Worm (Caenorhabditis elegans): ENCODE measurements around the gene K10B2.4.

K10B2.4 gene

DNA sequence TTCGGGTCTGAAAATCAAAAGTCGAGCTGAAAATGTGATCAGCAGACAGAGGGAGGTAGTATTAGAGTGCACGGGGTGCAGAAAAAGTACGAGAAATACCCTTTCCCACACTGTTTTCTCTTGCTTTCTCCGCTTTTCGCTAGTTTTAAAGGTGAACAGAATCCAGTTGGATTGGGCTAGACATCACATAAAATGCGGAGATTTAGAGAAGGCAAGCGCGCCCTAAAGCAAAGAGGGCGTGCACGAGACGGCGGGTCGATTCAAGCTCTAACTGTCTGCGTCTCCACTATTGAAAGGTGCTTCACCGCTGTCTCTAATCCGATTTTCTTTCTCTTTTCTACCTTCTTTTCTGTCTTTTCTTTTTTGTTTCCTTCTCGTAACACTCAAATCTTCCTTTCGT is 9.4 kb upstream of the K10B2.4 start:
- TF ChIP-seq lin-26 (GFP tag; IDR thresholded peaks at IDR 0.05) = no peak
- no peak for TF ChIP-seq aptf-3 (GFP tag; IDR thresholded peaks at IDR 0.05)
- 0 out of 2 replicates have a peak, but pooled peaks have one; percentile 25 for TF ChIP-seq attf-6 (GFP tag; IDR thresholded peaks at IDR 0.05)
- peak; percentile 57 for TF ChIP-seq efl-1 (GFP tag; optimal IDR thresholded peaks at IDR 0.05)
- TF ChIP-seq nhr-179 (tag; optimal IDR thresholded peaks at IDR 0.05) = no peak
- TF ChIP-seq B0035.1 (tag; optimal IDR thresholded peaks at IDR 0.05) = no peak
- TF ChIP-seq B0336.3 (GFP tag; IDR thresholded peaks at IDR 0.05) = peak; percentile 76
- no peak for TF ChIP-seq snpc-4 (GFP tag; optimal IDR thresholded peaks at IDR 0.05)
- peak; percentile 31 to 63 (median 53) for TF ChIP-seq snpc-4 (tag; optimal IDR thresholded peaks at IDR 0.05)
- peak; percentile 89 for TF ChIP-seq zfh-2 (GFP tag; conservative IDR thresholded peaks at IDR 0.05)
- TF ChIP-seq tbp1 (GFP tag; optimal IDR thresholded peaks at IDR 0.05) = peak; percentile 68
- TF ChIP-seq snpc-3.4 (tag; optimal IDR thresholded peaks at IDR 0.05) = peak; percentile 73
- peak; percentile 95 for TF ChIP-seq attf-5 (GFP tag; optimal IDR thresholded peaks at IDR 0.05)
- no peak for TF ChIP-seq F22D6.2 (tag; optimal IDR thresholded peaks at IDR 0.05)
- peak; percentile 64; the same call in 1 of the 2 replicates for TF ChIP-seq rcor-1 (GFP tag; IDR thresholded peaks at IDR 0.05)
- TF ChIP-seq snpc-1.1 (tag; optimal IDR thresholded peaks at IDR 0.05; ENCODE audit: insufficient read depth) = peak; percentile 26
- no peak for TF ChIP-seq T07F8.4 (tag; optimal IDR thresholded peaks at IDR 0.05)
- TF ChIP-seq D2030.7 (GFP tag; IDR thresholded peaks at IDR 0.05) = peak; percentile 85
- 0 out of 2 replicates have a peak, but pooled peaks have one; percentile 6 for TF ChIP-seq ztf-28 (GFP tag; IDR thresholded peaks at IDR 0.05)
- TF ChIP-seq ztf-18 (tag; optimal IDR thresholded peaks at IDR 0.05) = peak; percentile 75
- TF ChIP-seq ets-4 (GFP tag; optimal IDR thresholded peaks at IDR 0.05) = no peak
- TF ChIP-seq atf-7 (tag; optimal IDR thresholded peaks at IDR 0.05) = peak; percentile 31
- no peak for TF ChIP-seq F10E7.11 (tag; optimal IDR thresholded peaks at IDR 0.05)
- TF ChIP-seq nhr-90 (tag; optimal IDR thresholded peaks at IDR 0.05) = no peak
- TF ChIP-seq unc-130 (GFP tag; optimal IDR thresholded peaks at IDR 0.05) = peak; percentile 15
- TF ChIP-seq athp-1 (tag; optimal IDR thresholded peaks at IDR 0.05) = peak; percentile 67
- TF ChIP-seq K11D2.4 (GFP tag; IDR thresholded peaks at IDR 0.05) = peak; percentile 54
- no peak for TF ChIP-seq Y56A3A.18 (GFP tag; IDR thresholded peaks at IDR 0.05)
- no peak for TF ChIP-seq ccch-3 (GFP tag; optimal IDR thresholded peaks at IDR 0.05)
- peak; percentile 97 for TF ChIP-seq hmg-1.2 (GFP tag; IDR thresholded peaks at IDR 0.05)
- TF ChIP-seq cebp-1 (GFP tag; IDR thresholded peaks at IDR 0.05) = no peak
- peak; percentile 77 for TF ChIP-seq cebp-1 (tag; optimal IDR thresholded peaks at IDR 0.05)
- TF ChIP-seq nfya-1 (tag; optimal IDR thresholded peaks at IDR 0.05; ENCODE audit: borderline replicate concordance, insufficient read depth) = no peak
- no peak for TF ChIP-seq Y79H2A.3 (GFP tag; conservative IDR thresholded peaks at IDR 0.05)
- TF ChIP-seq ztf-25 (GFP tag; IDR thresholded peaks at IDR 0.05) = no peak
- peak; percentile 63 for TF ChIP-seq chd-7 (tag; optimal IDR thresholded peaks at IDR 0.05)
- no peak for TF ChIP-seq rec-8 (tag; optimal IDR thresholded peaks at IDR 0.05)
- TF ChIP-seq pbrm-1 (GFP tag; IDR thresholded peaks at IDR 0.05) = peak; percentile 92
- no peak for TF ChIP-seq die-1 (tag; optimal IDR thresholded peaks at IDR 0.05)
- peak; percentile 49; the same call in 1 of the 2 replicates for TF ChIP-seq egl-44 (GFP tag; IDR thresholded peaks at IDR 0.05)
- TF ChIP-seq ceh-91 (GFP tag; IDR thresholded peaks at IDR 0.05) = peak; percentile 48; the same call in 1 of the 2 replicates
- TF ChIP-seq mes-4 (tag; optimal IDR thresholded peaks at IDR 0.05) = no peak
- TF ChIP-seq ztf-26 (tag; optimal IDR thresholded peaks at IDR 0.05) = peak; percentile 20
- TF ChIP-seq nfyb-1 (GFP tag; IDR thresholded peaks at IDR 0.05) = peak; percentile 80
- TF ChIP-seq madf-3 (GFP tag; IDR thresholded peaks at IDR 0.05) = 0 out of 2 replicates have a peak, but pooled peaks have one; percentile 13
- no peak for TF ChIP-seq hrde-1 (tag; optimal IDR thresholded peaks at IDR 0.05; ENCODE audit: borderline replicate concordance)
- TF ChIP-seq ceh-27 (GFP tag; optimal IDR thresholded peaks at IDR 0.05) = peak; percentile 78
- TF ChIP-seq Y95B8A.8 (GFP tag; IDR thresholded peaks at IDR 0.05) = peak; percentile 68; the same call in 1 of the 2 replicates
